Worm (Caenorhabditis elegans) whole organism, L2 larva: ENCODE measurements around the gene wdr-5.3.

Experiments used
- C34F6.9 ChIP-seq: fragments of 150-350 bp; optimal IDR thresholded peaks from 2 replicates; lab custom pipeline; 2014; ENCODE audit warnings: missing biosample characterization, missing genetic modification characterization
- F13H6.1 ChIP-seq: sonication (generic microtip); optimal IDR thresholded peaks from 2 replicates; lab custom pipeline; 2016; ENCODE audit warnings: missing genetic modification characterization, missing compliant biosample characterization
- R02D3.7 ChIP-seq: fragments of 150-350 bp; optimal IDR thresholded peaks from 2 replicates; lab custom pipeline; 2014; ENCODE audit warnings: missing biosample characterization, missing genetic modification characterization
- Y55F3AM.14 ChIP-seq: fragments of 200-800 bp; sonication (Bioruptor generic); optimal IDR thresholded peaks from 2 replicates; lab custom pipeline; 2018; ENCODE audit warnings: mild to moderate bottlenecking, missing genetic modification characterization, missing compliant biosample characterization
- ZK546.5 ChIP-seq: sonication (generic microtip); optimal IDR thresholded peaks from 2 replicates; lab custom pipeline; 2017; ENCODE audit warnings: missing biosample characterization, missing genetic modification characterization
- alr-1 ChIP-seq: fragments of 150-350 bp; optimal IDR thresholded peaks from 2 replicates; lab custom pipeline; 2014; ENCODE audit warnings: missing biosample characterization, missing genetic modification characterization
- aly-2 ChIP-seq: fragments of 150-350 bp; optimal IDR thresholded peaks from 2 replicates; lab custom pipeline; 2014; ENCODE audit warnings: missing biosample characterization, missing genetic modification characterization
- ama-1 ChIP-seq: fragments of 150-350 bp; optimal IDR thresholded peaks from 2 replicates; lab custom pipeline; 2018; ENCODE audit warnings: inconsistent platforms
- blmp-1 ChIP-seq: sonication (generic microtip); optimal IDR thresholded peaks from 2 replicates; lab custom pipeline; 2017; ENCODE audit warnings: missing genetic modification characterization, mild to moderate bottlenecking, missing compliant biosample characterization, antibody characterized with exemption, moderate library complexity; ENCODE audit not compliant: insufficient read depth
- ceh-16 ChIP-seq: fragments of 150-350 bp; optimal IDR thresholded peaks from 2 replicates; lab custom pipeline; 2014; ENCODE audit warnings: missing biosample characterization, missing genetic modification characterization
- crh-2 ChIP-seq: sonication (generic microtip); optimal IDR thresholded peaks from 2 replicates; lab custom pipeline; 2017; ENCODE audit warnings: missing biosample characterization, missing genetic modification characterization
- dmd-4 ChIP-seq: sonication (generic microtip); optimal IDR thresholded peaks from 2 replicates; lab custom pipeline; 2017; ENCODE audit warnings: missing biosample characterization, missing genetic modification characterization
- egl-27 ChIP-seq: sonication (generic microtip); optimal IDR thresholded peaks from 3 replicates; lab custom pipeline; 2017; ENCODE audit warnings: missing biosample characterization, missing genetic modification reagents, missing genetic modification characterization
- elt-1 ChIP-seq: fragments of 150-350 bp; optimal IDR thresholded peaks from 2 replicates; lab custom pipeline; 2014; ENCODE audit warnings: missing biosample characterization, missing genetic modification characterization
- elt-3 ChIP-seq: sonication (generic microtip); optimal IDR thresholded peaks from 2 replicates; lab custom pipeline; 2017; ENCODE audit warnings: missing biosample characterization, missing genetic modification characterization
- gmeb-1 ChIP-seq: fragments of 150-350 bp; optimal IDR thresholded peaks from 2 replicates; lab custom pipeline; 2014; ENCODE audit warnings: missing biosample characterization, missing genetic modification characterization
- lin-11 ChIP-seq: fragments of 150-350 bp; sonication (generic microtip); optimal IDR thresholded peaks from 2 replicates; lab custom pipeline; 2014; ENCODE audit warnings: missing biosample characterization, missing genetic modification characterization, inconsistent platforms, mixed read lengths
- lin-13 ChIP-seq: fragments of 150-350 bp; optimal IDR thresholded peaks from 2 replicates; lab custom pipeline; 2014; ENCODE audit warnings: missing biosample characterization, missing genetic modification reagents, missing genetic modification characterization
- lin-39 ChIP-seq: fragments of 150-350 bp; optimal IDR thresholded peaks from 2 replicates; lab custom pipeline; 2014; ENCODE audit warnings: missing biosample characterization, missing genetic modification reagents, missing genetic modification characterization
- lsy-2 ChIP-seq, 2 experiments: fragments of 150-350 bp in 1 of 2; sonication (generic microtip) in 1 of 2; optimal IDR thresholded peaks; 2 replicates each; lab custom pipeline; 2014 to 2017; ENCODE audit warnings: missing biosample characterization in 2 of 2, missing genetic modification characterization in 2 of 2
- mab-5 ChIP-seq: fragments of 150-350 bp; optimal IDR thresholded peaks from 2 replicates; lab custom pipeline; 2014; ENCODE audit warnings: missing biosample characterization, missing genetic modification characterization
- mbf-1 ChIP-seq: sonication (generic microtip); optimal IDR thresholded peaks from 2 replicates; lab custom pipeline; 2017; ENCODE audit warnings: missing biosample characterization, missing genetic modification characterization
- nhr-10 ChIP-seq: sonication (generic microtip); optimal IDR thresholded peaks from 2 replicates; lab custom pipeline; 2017; ENCODE audit warnings: missing biosample characterization, missing genetic modification characterization
- nhr-11 ChIP-seq: fragments of 150-350 bp; optimal IDR thresholded peaks from 2 replicates; lab custom pipeline; 2014; ENCODE audit warnings: missing biosample characterization, missing genetic modification characterization
- nhr-12 ChIP-seq: fragments of 150-350 bp; optimal IDR thresholded peaks from 2 replicates; lab custom pipeline; 2014; ENCODE audit warnings: missing biosample characterization, missing genetic modification characterization
- nhr-129 ChIP-seq: fragments of 150-350 bp; optimal IDR thresholded peaks from 2 replicates; lab custom pipeline; 2014; ENCODE audit warnings: missing biosample characterization, missing genetic modification characterization
- nhr-21 ChIP-seq: fragments of 150-350 bp; optimal IDR thresholded peaks from 2 replicates; lab custom pipeline; 2014; ENCODE audit warnings: missing biosample characterization, missing genetic modification characterization
- nhr-237 ChIP-seq: fragments of 150-350 bp; optimal IDR thresholded peaks from 2 replicates; lab custom pipeline; 2014; ENCODE audit warnings: missing biosample characterization, missing genetic modification characterization
- nhr-25 ChIP-seq: fragments of 150-350 bp; sonication (generic microtip); optimal IDR thresholded peaks from 3 replicates; lab custom pipeline; 2014; ENCODE audit warnings: missing biosample characterization, missing genetic modification characterization
- nhr-6 ChIP-seq: fragments of 150-350 bp; optimal IDR thresholded peaks from 2 replicates; lab custom pipeline; 2014; ENCODE audit warnings: missing biosample characterization, missing genetic modification characterization
- nhr-77 ChIP-seq: fragments of 150-350 bp; optimal IDR thresholded peaks from 2 replicates; lab custom pipeline; 2014; ENCODE audit warnings: missing biosample characterization, missing genetic modification characterization
- peb-1 ChIP-seq: fragments of 150-350 bp; optimal IDR thresholded peaks from 2 replicates; lab custom pipeline; 2014; ENCODE audit warnings: missing biosample characterization, missing genetic modification characterization
- sem-4 ChIP-seq: fragments of 150-350 bp; optimal IDR thresholded peaks from 2 replicates; lab custom pipeline; 2014; ENCODE audit warnings: missing biosample characterization, missing genetic modification reagents, missing genetic modification characterization
- skn-1 ChIP-seq: sonication (generic microtip); optimal IDR thresholded peaks from 2 replicates; lab custom pipeline; 2017; ENCODE audit warnings: missing biosample characterization, missing genetic modification characterization
- sma-3 ChIP-seq: sonication (generic microtip); optimal IDR thresholded peaks from 2 replicates; lab custom pipeline; 2016; ENCODE audit warnings: missing genetic modification reagents, missing genetic modification characterization, missing compliant biosample characterization
- sma-9 ChIP-seq, 2 experiments: fragments of 150-350 bp in 1 of 2; sonication (generic microtip) in 1 of 2; optimal IDR thresholded peaks; 2 replicates each; lab custom pipeline; 2014 to 2016; ENCODE audit warnings: missing genetic modification characterization in 2 of 2, mild to moderate bottlenecking in 1 of 2, missing biosample characterization in 1 of 2, missing compliant biosample characterization in 1 of 2, missing genetic modification reagents in 1 of 2, moderate library complexity in 1 of 2
- snpc-4 ChIP-seq: fragments of 150-350 bp; optimal IDR thresholded peaks from 2 replicates; lab custom pipeline; 2014; ENCODE audit warnings: missing biosample characterization, missing genetic modification characterization
- unc-39 ChIP-seq: fragments of 150-350 bp; optimal IDR thresholded peaks from 2 replicates; lab custom pipeline; 2014; ENCODE audit warnings: missing biosample characterization, missing genetic modification characterization
- unc-55 ChIP-seq: fragments of 150-350 bp; sonication (generic microtip); optimal IDR thresholded peaks from 3 replicates; lab custom pipeline; 2014; ENCODE audit warnings: missing biosample characterization, missing genetic modification reagents, missing genetic modification characterization
- unc-62 ChIP-seq: fragments of 150-350 bp; optimal IDR thresholded peaks from 2 replicates; lab custom pipeline; 2014; ENCODE audit warnings: missing biosample characterization, missing genetic modification reagents, missing genetic modification characterization
- zag-1 ChIP-seq: fragments of 150-350 bp; optimal IDR thresholded peaks from 2 replicates; lab custom pipeline; 2014; ENCODE audit warnings: missing biosample characterization, missing genetic modification characterization
- ztf-1 ChIP-seq: fragments of 200-800 bp; sonication (Bioruptor generic); conservative IDR thresholded peaks from 2 replicates; pipeline ENCODE4 v1.3.6; 2022; ENCODE audit warnings: missing genetic modification characterization, missing compliant biosample characterization
- ztf-11 ChIP-seq: sonication (generic microtip); optimal IDR thresholded peaks from 2 replicates; lab custom pipeline; 2017; ENCODE audit warnings: missing biosample characterization, missing genetic modification characterization
- ztf-4 ChIP-seq: fragments of 150-350 bp; optimal IDR thresholded peaks from 2 replicates; lab custom pipeline; 2014; ENCODE audit warnings: missing biosample characterization, missing genetic modification characterization

Gene wdr-5.3

DNA sequence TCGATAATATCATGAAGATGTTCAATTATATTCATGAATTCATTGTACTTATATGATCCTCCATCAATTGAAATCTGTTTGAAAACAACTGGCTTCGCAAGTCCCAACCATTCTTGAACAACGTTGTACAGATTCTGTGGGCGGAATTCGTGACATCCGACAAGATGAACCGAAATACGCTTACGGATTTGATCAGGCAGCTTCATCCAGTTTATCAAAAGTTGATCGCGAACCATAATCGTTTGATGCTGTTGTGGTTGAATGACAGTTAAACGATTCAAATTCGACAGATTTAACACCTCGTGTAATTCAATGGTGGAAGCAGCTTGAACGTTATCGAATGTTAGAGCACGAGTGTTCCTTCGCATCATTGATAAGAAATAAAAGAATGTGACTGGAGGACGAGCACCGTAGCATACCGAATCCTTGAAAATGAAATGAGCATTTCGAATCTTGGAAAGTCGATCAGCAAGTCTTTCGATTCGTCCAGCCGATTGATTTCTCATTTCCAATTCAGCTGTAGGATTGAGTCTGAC, 23.1 kb upstream of the wdr-5.3 start:
- no peak for TF ChIP-seq nhr-10
- TF ChIP-seq ztf-1 (GFP tag; lab: Robert Waterston, UW): no peak
- TF ChIP-seq lsy-2 (tag; optimal IDR thresholded peaks at IDR 0.05; lab: Kevin White, UChicago): no peak
- no peak for TF ChIP-seq gmeb-1
- TF ChIP-seq lin-13: no peak
- TF ChIP-seq nhr-6: no peak
- TF ChIP-seq nhr-12 (tag; lab: Kevin White, UChicago): no peak
- no peak for TF ChIP-seq unc-39 (tag; lab: Kevin White, UChicago)
- no peak for TF ChIP-seq ceh-16 (tag; lab: Kevin White, UChicago)
- TF ChIP-seq ztf-4 (tag; lab: Kevin White, UChicago): no peak
- no peak for TF ChIP-seq F13H6.1
- TF ChIP-seq crh-2 (tag; lab: Kevin White, UChicago): no peak
- TF ChIP-seq dmd-4 (tag; lab: Kevin White, UChicago): no peak
- TF ChIP-seq blmp-1 (tag; lab: Kevin White, UChicago): no peak
- TF ChIP-seq sem-4 (tag; lab: Kevin White, UChicago): no peak
- TF ChIP-seq aly-2 (tag; lab: Kevin White, UChicago): no peak
- TF ChIP-seq snpc-4 (tag; lab: Kevin White, UChicago): no peak
- no peak for TF ChIP-seq nhr-21 (tag; lab: Kevin White, UChicago)
- TF ChIP-seq R02D3.7 (tag; lab: Kevin White, UChicago): no peak
- no peak for TF ChIP-seq alr-1 (tag; lab: Kevin White, UChicago)

DNA sequence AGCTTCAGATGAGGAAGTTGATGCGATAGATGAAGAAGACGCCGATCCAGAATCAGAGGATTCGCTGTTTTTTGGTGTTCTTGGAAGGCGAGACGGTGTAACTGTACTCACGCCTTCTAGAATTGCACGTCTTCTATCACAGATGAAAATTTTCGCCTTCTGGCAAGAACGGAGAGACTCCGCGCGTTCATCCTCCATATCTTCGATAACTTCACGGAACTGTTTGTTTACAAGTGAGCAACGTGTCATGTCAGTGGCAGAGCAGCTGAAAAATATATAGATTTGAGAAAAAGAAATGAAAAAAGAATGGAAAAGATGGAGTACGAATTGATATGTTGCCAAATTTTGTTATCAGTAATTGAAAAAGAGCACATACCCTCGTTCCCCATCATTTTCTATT, 22.3 kb upstream of the wdr-5.3 start:
- TF ChIP-seq R02D3.7 (tag; lab: Kevin White, UChicago) (no peak), zag-1 (tag; lab: Kevin White, UChicago) (no peak), ama-1 (lab: Kevin White, UChicago) (no peak), Y55F3AM.14 (peak; percentile 56), lin-13 (no peak)

DNA sequence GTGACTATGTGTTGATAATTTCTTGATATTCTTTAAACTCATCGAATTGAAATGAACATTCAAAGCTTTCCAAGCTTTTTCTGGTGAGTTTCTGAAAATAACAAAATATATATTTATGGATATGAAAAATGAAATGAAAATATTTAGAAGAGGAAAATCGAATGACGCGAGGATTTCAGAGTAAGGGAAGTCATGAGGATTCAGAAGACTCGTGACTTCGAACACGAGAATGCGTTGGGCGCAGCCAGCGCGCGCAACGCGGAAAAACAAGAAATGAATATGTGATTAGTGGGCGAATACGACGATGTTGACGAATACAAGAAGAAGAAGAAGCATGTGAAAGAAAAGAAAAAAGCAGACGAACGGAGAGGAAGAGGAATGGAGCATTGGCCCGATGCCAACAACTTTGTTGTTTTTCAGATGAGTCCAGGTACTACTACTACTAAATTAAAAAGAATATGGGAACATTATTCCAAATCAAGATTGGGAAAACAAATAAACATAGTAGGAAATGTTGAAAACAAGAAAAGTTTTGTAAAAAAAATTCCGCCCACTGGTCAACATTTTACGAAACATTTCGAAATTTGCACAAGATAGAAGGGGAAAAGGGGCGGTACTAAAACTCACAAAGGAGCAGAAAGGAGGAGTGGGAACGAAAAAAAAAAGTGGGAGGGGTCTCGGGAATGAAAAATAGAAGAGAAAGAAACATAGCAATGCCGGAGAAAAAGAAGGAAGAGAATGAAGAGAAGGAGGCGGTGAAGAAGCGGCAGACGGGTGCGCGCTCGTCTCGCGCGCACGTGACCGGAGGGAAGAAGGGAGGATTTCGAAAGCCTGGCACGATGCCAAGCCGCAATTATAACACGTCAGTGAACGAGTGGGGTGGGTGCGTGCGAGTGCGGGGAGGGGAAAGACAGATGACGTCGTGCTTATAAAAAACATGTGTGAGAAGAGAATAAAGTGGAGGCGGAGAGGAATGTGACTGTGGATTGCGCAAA, 21.5 kb upstream of the wdr-5.3 start:
- no peak for TF ChIP-seq ZK546.5 (tag; lab: Kevin White, UChicago)
- TF ChIP-seq ztf-1 (GFP tag; lab: Robert Waterston, UW): no peak
- peak; percentile 43 for TF ChIP-seq unc-39 (tag; lab: Kevin White, UChicago)
- peak; percentile 84 for TF ChIP-seq mab-5 (tag; lab: Kevin White, UChicago)
- no peak for TF ChIP-seq skn-1 (tag; lab: Kevin White, UChicago)
- peak; percentile 85 for TF ChIP-seq nhr-6
- peak; percentile 87 for TF ChIP-seq egl-27 (tag; lab: Kevin White, UChicago)
- TF ChIP-seq gmeb-1: peak; percentile 75
- peak; percentile 87 for TF ChIP-seq lin-13
- TF ChIP-seq nhr-77: no peak
- TF ChIP-seq lin-11 (tag; lab: Kevin White, UChicago): peak; percentile 90
- TF ChIP-seq nhr-25: peak; percentile 94
- TF ChIP-seq elt-1: no peak
- peak; percentile 13 for TF ChIP-seq ztf-11
- TF ChIP-seq C34F6.9 (tag; lab: Kevin White, UChicago): peak; percentile 95
- peak; percentile 99 for TF ChIP-seq sma-9 (GFP tag; optimal IDR thresholded peaks at IDR 0.05; lab: Kevin White, UChicago)
- no peak for TF ChIP-seq sma-9 (tag; optimal IDR thresholded peaks at IDR 0.05; lab: Kevin White, UChicago)
- TF ChIP-seq unc-62 (GFP tag; lab: Kevin White, UChicago): peak; percentile 90
- TF ChIP-seq nhr-12 (tag; lab: Kevin White, UChicago): peak; percentile 16
- TF ChIP-seq nhr-10: no peak
- peak; percentile 42 to 90 for TF ChIP-seq lsy-2 (tag; optimal IDR thresholded peaks at IDR 0.05; lab: Kevin White, UChicago)
- peak; percentile 95 for TF ChIP-seq F13H6.1
- peak; percentile 90 for TF ChIP-seq crh-2 (tag; lab: Kevin White, UChicago)
- TF ChIP-seq nhr-237 (tag; lab: Kevin White, UChicago): no peak
- TF ChIP-seq ama-1 (lab: Kevin White, UChicago): peak; percentile 81
- TF ChIP-seq nhr-11 (tag; lab: Kevin White, UChicago): no peak
- TF ChIP-seq nhr-129 (tag; lab: Kevin White, UChicago): peak; percentile 89
- no peak for TF ChIP-seq mbf-1 (tag; lab: Kevin White, UChicago)
- peak; percentile 91 for TF ChIP-seq nhr-21 (tag; lab: Kevin White, UChicago)
- TF ChIP-seq dmd-4 (tag; lab: Kevin White, UChicago): no peak
- peak; percentile 95 for TF ChIP-seq ztf-4 (tag; lab: Kevin White, UChicago)
- peak; percentile 90 for TF ChIP-seq unc-55 (GFP tag; lab: Kevin White, UChicago)
- no peak for TF ChIP-seq alr-1 (tag; lab: Kevin White, UChicago)
- peak; percentile 94 for TF ChIP-seq ceh-16 (tag; lab: Kevin White, UChicago)
- no peak for TF ChIP-seq peb-1 (tag; lab: Kevin White, UChicago)
- peak; percentile 95 for TF ChIP-seq snpc-4 (tag; lab: Kevin White, UChicago)
- TF ChIP-seq R02D3.7 (tag; lab: Kevin White, UChicago): no peak
- TF ChIP-seq sma-3: peak; percentile 49
- peak; percentile 98 for TF ChIP-seq sem-4 (tag; lab: Kevin White, UChicago)
- peak; percentile 100 for TF ChIP-seq Y55F3AM.14
- TF ChIP-seq lin-39 (tag; lab: Kevin White, UChicago): peak; percentile 17
- no peak for TF ChIP-seq elt-3 (tag; lab: Kevin White, UChicago)
